Worm (Caenorhabditis elegans) whole organism, midembryonic: ENCODE data around the gene C55A6.1.

Source experiments
- T22C8.4 ChIP-seq: fragments of 200-800 bp; sonication (Bioruptor generic); IDR thresholded peaks from 2 replicates; pipeline ENCODE4 v1.3.6; 2022; ENCODE audit warnings: missing genetic modification characterization, missing compliant biosample characterization
- cog-1 ChIP-seq: sonication (generic microtip); optimal IDR thresholded peaks from 2 replicates; lab custom pipeline; 2016; ENCODE audit warnings: missing genetic modification characterization, missing compliant biosample characterization
- flt-1 ChIP-seq: fragments of 200-800 bp; sonication (Bioruptor generic); IDR thresholded peaks from 2 replicates; pipeline ENCODE4 v1.3.6; 2022; ENCODE audit warnings: missing genetic modification characterization, missing compliant biosample characterization
- klf-2 ChIP-seq: fragments of 200-800 bp; sonication (Bioruptor generic); conservative IDR thresholded peaks from 2 replicates; pipeline ENCODE4 v1.3.6; 2022; ENCODE audit warnings: missing genetic modification reagents, missing genetic modification characterization, missing compliant biosample characterization
- med-1 ChIP-seq: sonication (generic microtip); optimal IDR thresholded peaks from 2 replicates; lab custom pipeline; 2017; ENCODE audit warnings: missing genetic modification characterization, mild to moderate bottlenecking, missing compliant biosample characterization, antibody characterized with exemption, missing genetic modification reagents; ENCODE audit not compliant: insufficient read depth
- ref-1 ChIP-seq: fragments of 200-800 bp; sonication (Bioruptor generic); conservative IDR thresholded peaks from 2 replicates; pipeline ENCODE4 v1.3.6; 2022; ENCODE audit warnings: missing genetic modification reagents, missing genetic modification characterization, missing compliant biosample characterization
- tab-1 ChIP-seq: fragments of 200-800 bp; sonication (Bioruptor generic); IDR thresholded peaks from 2 replicates; pipeline ENCODE4 v1.3.6; 2022; ENCODE audit warnings: missing genetic modification characterization, missing compliant biosample characterization
- ztf-23 ChIP-seq: fragments of 200-800 bp; sonication (Bioruptor generic); IDR thresholded peaks from 2 replicates; pipeline ENCODE4 v1.3.6; 2022; ENCODE audit warnings: missing genetic modification reagents, missing genetic modification characterization, missing compliant biosample characterization
- ztf-29 ChIP-seq: fragments of 200-800 bp; sonication (Bioruptor generic); IDR thresholded peaks from 2 replicates; pipeline ENCODE4 v1.3.6; 2022; ENCODE audit warnings: missing genetic modification reagents, missing genetic modification characterization, missing compliant biosample characterization

- TF ChIP-seq T22C8.4 (GFP tag; lab: Robert Waterston, UW): no peak
- no peak for TF ChIP-seq ztf-29 (GFP tag; lab: Robert Waterston, UW)
- no peak for TF ChIP-seq tab-1
- TF ChIP-seq ztf-23 (GFP tag; lab: Robert Waterston, UW): no peak
- TF ChIP-seq flt-1: no peak
- TF ChIP-seq klf-2 (GFP tag; lab: Robert Waterston, UW): no peak
- TF ChIP-seq med-1 (GFP tag; lab: Kevin White, UChicago): no peak
- TF ChIP-seq cog-1: no peak
- no peak for TF ChIP-seq ref-1 (GFP tag; lab: Robert Waterston, UW)
These were observed 24.0 kb upstream of the C55A6.1 start for ce11 chrV:11528633-11529327.
